Worm (Caenorhabditis elegans) whole organism, young adult: ENCODE data around the gene F20D6.10.

ENCODE experiments used
- B0035.1 ChIP-seq: sonication (generic microtip); optimal IDR thresholded peaks from 2 replicates; lab custom pipeline; 2016; ENCODE audit warnings: missing genetic modification characterization, mild to moderate bottlenecking, missing compliant biosample characterization, missing genotype, missing genetic modification reagents
- B0261.1 ChIP-seq: sonication (generic microtip); optimal IDR thresholded peaks from 2 replicates; lab custom pipeline; 2016; ENCODE audit warnings: mild to moderate bottlenecking, missing genetic modification characterization, moderate library complexity, missing compliant biosample characterization
- D2030.7 ChIP-seq: fragments of 200-800 bp; sonication (Bioruptor generic); IDR thresholded peaks from 2 replicates; pipeline ENCODE4 v1.3.6; 2022; ENCODE audit warnings: missing genetic modification reagents, missing genetic modification characterization, missing compliant biosample characterization
- F22D6.2 ChIP-seq: sonication (generic microtip); optimal IDR thresholded peaks from 2 replicates; lab custom pipeline; 2016; ENCODE audit warnings: mild to moderate bottlenecking, missing genetic modification characterization, missing compliant biosample characterization
- F23B12.7 ChIP-seq: sonication (generic microtip); optimal IDR thresholded peaks from 2 replicates; lab custom pipeline; 2017; ENCODE audit warnings: missing genetic modification characterization, mild to moderate bottlenecking, missing compliant biosample characterization, antibody characterized with exemption, moderate library complexity; ENCODE audit not compliant: insufficient read depth
- F37B4.10 ChIP-seq: fragments of 200-800 bp; sonication (Bioruptor generic); IDR thresholded peaks from 2 replicates; pipeline ENCODE4 v1.3.6; 2022; ENCODE audit warnings: missing genetic modification characterization, missing compliant biosample characterization
- F39B2.1 ChIP-seq: fragments of 200-800 bp; sonication (Bioruptor generic); IDR thresholded peaks from 2 replicates; pipeline ENCODE4 v1.3.6; 2022; ENCODE audit warnings: missing genetic modification reagents, missing genetic modification characterization, missing compliant biosample characterization
- F52B5.7 ChIP-seq: sonication (generic microtip); optimal IDR thresholded peaks from 2 replicates; lab custom pipeline; 2016; ENCODE audit warnings: mild to moderate bottlenecking, missing genetic modification characterization, missing compliant biosample characterization
- T26A5.8 ChIP-seq: sonication (generic microtip); optimal IDR thresholded peaks from 2 replicates; lab custom pipeline; 2016; ENCODE audit warnings: missing genetic modification characterization, missing compliant biosample characterization
- Y53F4B.3 ChIP-seq: fragments of 200-800 bp; sonication (Bioruptor generic); IDR thresholded peaks from 2 replicates; pipeline ENCODE4 v1.3.6; 2022; ENCODE audit warnings: missing genetic modification reagents, missing genetic modification characterization, missing compliant biosample characterization
- Y67H2A.10 ChIP-seq: fragments of 200-800 bp; sonication (Bioruptor generic); conservative IDR thresholded peaks from 2 replicates; pipeline ENCODE4 v1.3.6; 2022; ENCODE audit warnings: missing genetic modification reagents, missing genetic modification characterization, missing compliant biosample characterization
- ZK185.1 ChIP-seq: sonication (generic microtip); optimal IDR thresholded peaks from 2 replicates; lab custom pipeline; 2016; ENCODE audit warnings: mild to moderate bottlenecking, missing genetic modification characterization, missing compliant biosample characterization; ENCODE audit not compliant: poor library complexity, severe bottlenecking
- ama-1 ChIP-seq, 3 experiments: fragments of 150-350 bp in 1 of 3; sonication (generic microtip) in 2 of 3; optimal IDR thresholded peaks; 2 replicates each; lab custom pipeline; 2014 to 2018; ENCODE audit warnings: missing biosample characterization in 2 of 3, missing genetic modification characterization in 2 of 3, missing genetic modification reagents in 2 of 3
- athp-1 ChIP-seq: sonication (generic microtip); optimal IDR thresholded peaks from 2 replicates; lab custom pipeline; 2017; ENCODE audit warnings: mild to moderate bottlenecking, missing genetic modification characterization, missing compliant biosample characterization
- attf-3 ChIP-seq: fragments of 200-800 bp; sonication (Bioruptor generic); conservative IDR thresholded peaks from 2 replicates; pipeline ENCODE4 v1.3.6; 2022; ENCODE audit warnings: missing genetic modification reagents, missing genetic modification characterization, missing compliant biosample characterization
- bed-2 ChIP-seq: fragments of 200-800 bp; sonication (Bioruptor generic); IDR thresholded peaks from 2 replicates; pipeline ENCODE4 v1.3.6; 2022; ENCODE audit warnings: missing genetic modification reagents, missing genetic modification characterization, missing compliant biosample characterization
- ceh-79 ChIP-seq: sonication (generic microtip); optimal IDR thresholded peaks from 2 replicates; lab custom pipeline; 2017; ENCODE audit warnings: mild to moderate bottlenecking, missing genetic modification characterization, missing compliant biosample characterization
- chd-7 ChIP-seq: sonication (generic microtip); optimal IDR thresholded peaks from 2 replicates; lab custom pipeline; 2016; ENCODE audit warnings: mild to moderate bottlenecking, missing genetic modification characterization, moderate library complexity, missing compliant biosample characterization
- dpff-1 ChIP-seq: sonication (generic microtip); optimal IDR thresholded peaks from 2 replicates; lab custom pipeline; 2017; ENCODE audit warnings: mild to moderate bottlenecking, missing genetic modification characterization, missing compliant biosample characterization
- efl-1 ChIP-seq: fragments of 150-350 bp; optimal IDR thresholded peaks from 2 replicates; lab custom pipeline; 2014; ENCODE audit warnings: missing biosample characterization, missing genetic modification reagents, missing genetic modification characterization
- ekl-4 ChIP-seq: fragments of 200-800 bp; sonication (Bioruptor generic); IDR thresholded peaks from 2 replicates; pipeline ENCODE4 v1.3.6; 2022; ENCODE audit warnings: missing genetic modification reagents, missing genetic modification characterization, missing compliant biosample characterization
- him-1 ChIP-seq: sonication (generic microtip); optimal IDR thresholded peaks from 2 replicates; lab custom pipeline; 2016; ENCODE audit warnings: missing genotype, missing genetic modification reagents, missing genetic modification characterization, missing compliant biosample characterization
- hlh-12 ChIP-seq: sonication (generic microtip); optimal IDR thresholded peaks from 2 replicates; lab custom pipeline; 2016; ENCODE audit warnings: missing genetic modification characterization, missing compliant biosample characterization
- hlh-26 ChIP-seq: fragments of 200-800 bp; sonication (Bioruptor generic); conservative IDR thresholded peaks from 2 replicates; pipeline ENCODE4 v1.3.6; 2022; ENCODE audit warnings: missing genetic modification reagents, missing genetic modification characterization, missing compliant biosample characterization
- hrde-1 ChIP-seq: sonication (generic microtip); optimal IDR thresholded peaks from 2 replicates; lab custom pipeline; 2016; ENCODE audit warnings: missing genetic modification characterization, mild to moderate bottlenecking, missing compliant biosample characterization, moderate library complexity, missing genotype, missing genetic modification reagents, borderline replicate concordance
- hsf-1 ChIP-seq: fragments of 200-800 bp; sonication (Bioruptor generic); IDR thresholded peaks from 2 replicates; pipeline ENCODE4 v1.3.6; 2022; ENCODE audit warnings: missing genetic modification reagents, missing genetic modification characterization, missing compliant biosample characterization
- lin-40 ChIP-seq: sonication (generic microtip); optimal IDR thresholded peaks from 2 replicates; lab custom pipeline; 2016; ENCODE audit warnings: missing genetic modification characterization, mild to moderate bottlenecking, missing compliant biosample characterization, missing genotype, missing genetic modification reagents
- madf-8 ChIP-seq: fragments of 200-800 bp; sonication (Bioruptor generic); conservative IDR thresholded peaks from 2 replicates; pipeline ENCODE4 v1.3.6; 2022; ENCODE audit warnings: missing genetic modification reagents, missing genetic modification characterization, missing compliant biosample characterization
- mes-4 ChIP-seq: sonication (generic microtip); optimal IDR thresholded peaks from 2 replicates; lab custom pipeline; 2016; ENCODE audit warnings: missing genotype, missing genetic modification characterization, missing compliant biosample characterization
- nfya-1 ChIP-seq: sonication (generic microtip); optimal IDR thresholded peaks from 2 replicates; lab custom pipeline; 2017; ENCODE audit warnings: antibody characterized with exemption, missing compliant biosample characterization, missing genetic modification characterization, borderline replicate concordance; ENCODE audit not compliant: insufficient read depth
- nfya-2 ChIP-seq: fragments of 200-800 bp; sonication (Bioruptor generic); IDR thresholded peaks from 2 replicates; pipeline ENCODE4 v1.3.6; 2022; ENCODE audit warnings: missing genetic modification reagents, missing genetic modification characterization, missing compliant biosample characterization
- nhr-80 ChIP-seq: sonication (generic microtip); optimal IDR thresholded peaks from 2 replicates; lab custom pipeline; 2016; ENCODE audit warnings: missing genetic modification characterization, missing compliant biosample characterization
- nhr-90 ChIP-seq: sonication (generic microtip); optimal IDR thresholded peaks from 2 replicates; lab custom pipeline; 2016; ENCODE audit warnings: missing genotype, mild to moderate bottlenecking, missing genetic modification characterization, missing compliant biosample characterization
- rcor-1 ChIP-seq: fragments of 200-800 bp; sonication (Bioruptor generic); IDR thresholded peaks from 2 replicates; pipeline ENCODE4 v1.3.6; 2022; ENCODE audit warnings: missing genetic modification reagents, missing genetic modification characterization, missing compliant biosample characterization
- rec-8 ChIP-seq, 2 experiments: sonication (generic microtip); optimal IDR thresholded peaks; 2 replicates each; lab custom pipeline; 2016; ENCODE audit warnings: mild to moderate bottlenecking in 2 of 2, missing genetic modification characterization in 2 of 2, missing genetic modification reagents in 2 of 2, missing genotype in 2 of 2, missing biosample characterization in 1 of 2, missing compliant biosample characterization in 1 of 2, moderate library complexity in 1 of 2
- snpc-1.1 ChIP-seq: sonication (generic microtip); optimal IDR thresholded peaks from 2 replicates; lab custom pipeline; 2017; ENCODE audit warnings: missing genetic modification characterization, mild to moderate bottlenecking, missing compliant biosample characterization, antibody characterized with exemption, moderate library complexity, missing genotype, missing genetic modification reagents; ENCODE audit not compliant: insufficient read depth
- snpc-3.4 ChIP-seq: sonication (generic microtip); optimal IDR thresholded peaks from 2 replicates; lab custom pipeline; 2017; ENCODE audit warnings: missing genetic modification characterization, mild to moderate bottlenecking, missing compliant biosample characterization, antibody characterized with exemption, moderate library complexity, missing genotype, missing genetic modification reagents
- snpc-4 ChIP-seq, 5 experiments: fragments of 150-350 bp in 1 of 5; sonication (generic microtip) in 4 of 5; optimal IDR thresholded peaks; 2 replicates each; lab custom pipeline; 2014 to 2018; ENCODE audit warnings: missing genetic modification characterization in 5 of 5, missing biosample characterization in 3 of 5, antibody characterized with exemption in 2 of 5, mild to moderate bottlenecking in 2 of 5, missing compliant biosample characterization in 2 of 5, missing genotype in 2 of 5, moderate library complexity in 2 of 5, missing genetic modification reagents in 1 of 5
- tlf-1 ChIP-seq: fragments of 200-800 bp; sonication (Bioruptor generic); optimal IDR thresholded peaks from 2 replicates; lab custom pipeline; 2018; ENCODE audit warnings: mild to moderate bottlenecking, missing genetic modification characterization, missing compliant biosample characterization
- unc-62 ChIP-seq: fragments of 150-350 bp; optimal IDR thresholded peaks from 2 replicates; lab custom pipeline; 2014; ENCODE audit warnings: missing biosample characterization, missing genetic modification reagents, missing genetic modification characterization
- xnd-1 ChIP-seq: sonication (generic microtip); optimal IDR thresholded peaks from 2 replicates; lab custom pipeline; 2016; ENCODE audit warnings: missing genotype, missing genetic modification reagents, missing genetic modification characterization, missing compliant biosample characterization
- zim-3 ChIP-seq: sonication (generic microtip); optimal IDR thresholded peaks from 2 replicates; lab custom pipeline; 2017; ENCODE audit warnings: mild to moderate bottlenecking, missing genetic modification characterization, moderate library complexity, missing compliant biosample characterization
- ztf-18 ChIP-seq: sonication (generic microtip); optimal IDR thresholded peaks from 2 replicates; lab custom pipeline; 2016; ENCODE audit warnings: missing genotype, mild to moderate bottlenecking, missing genetic modification characterization, missing compliant biosample characterization
- ztf-25 ChIP-seq: fragments of 200-800 bp; sonication (Bioruptor generic); IDR thresholded peaks from 2 replicates; pipeline ENCODE4 v1.3.6; 2022; ENCODE audit warnings: missing genetic modification reagents, missing genetic modification characterization, missing compliant biosample characterization
- ztf-28 ChIP-seq: fragments of 200-800 bp; sonication (Bioruptor generic); IDR thresholded peaks from 2 replicates; pipeline ENCODE4 v1.3.6; 2022; ENCODE audit warnings: missing genetic modification reagents, missing genetic modification characterization, missing compliant biosample characterization

Gene F20D6.10

ce11 chrV:8223417-8223816 lies 27.7 kb upstream of the F20D6.10 start (continued):
- TF ChIP-seq nfya-1 (no peak), hrde-1 (peak; percentile 80), athp-1 (tag; lab: Kevin White, UChicago) (peak; percentile 43), mes-4 (tag; lab: Kevin White, UChicago) (no peak), ztf-25 (0 out of 2 replicates have a peak, but pooled peaks have one; percentile 63), him-1 (peak; percentile 36), nhr-90 (tag; lab: Kevin White, UChicago) (no peak), ZK185.1 (no peak), Y53F4B.3 (GFP tag; lab: Robert Waterston, UW) (no peak), tlf-1 (no peak), hsf-1 (GFP tag; lab: Robert Waterston, UW) (peak; percentile 72; the same call in 1 of the 2 replicates), snpc-1.1 (no peak), F39B2.1 (GFP tag; lab: Robert Waterston, UW) (no peak), bed-2 (no peak), ekl-4 (0 out of 2 replicates have a peak, but pooled peaks have one; percentile 33), zim-3 (tag; lab: Kevin White, UChicago) (no peak), F52B5.7 (tag; lab: Kevin White, UChicago) (no peak), ztf-28 (no peak), lin-40 (tag; lab: Kevin White, UChicago) (no peak), T26A5.8 (tag; lab: Kevin White, UChicago) (no peak), F37B4.10 (0 out of 2 replicates have a peak, but pooled peaks have one; percentile 19), nhr-80 (no peak), F23B12.7 (tag; lab: Kevin White, UChicago) (no peak), unc-62 (GFP tag; lab: Kevin White, UChicago) (no peak)

- peak; percentile 94 for TF ChIP-seq attf-3
- TF ChIP-seq snpc-4 (GFP tag; optimal IDR thresholded peaks at IDR 0.05; lab: Kevin White, UChicago) = peak; percentile 11
- peak in 1 of 4 experiments; percentile 30 for TF ChIP-seq snpc-4 (tag; optimal IDR thresholded peaks at IDR 0.05; lab: Kevin White, UChicago)
- peak; percentile 36 for TF ChIP-seq efl-1
- no peak for TF ChIP-seq xnd-1 (tag; lab: Kevin White, UChicago)
These were observed 25.4 kb upstream of the F20D6.10 start, which contains the start of the genes cogc-6 and air-1 for ce11 chrV:8221083-8221538. cogc-6 (minus strand) TSS chrV:8221316. air-1 (plus strand) TSS chrV:8221488.

ce11 chrV:8219550-8219949 lies 23.8 kb upstream of the F20D6.10 start:
- no peak for TF ChIP-seq hlh-12
- no peak for TF ChIP-seq dpff-1 (tag; lab: Kevin White, UChicago)
- no peak for TF ChIP-seq F23B12.7 (tag; lab: Kevin White, UChicago)
- TF ChIP-seq D2030.7 (GFP tag; lab: Robert Waterston, UW) = no peak
- TF ChIP-seq Y67H2A.10 (GFP tag; lab: Robert Waterston, UW) = no peak
- TF ChIP-seq madf-8 = no peak
- no peak for TF ChIP-seq ceh-79 (tag; lab: Kevin White, UChicago)
- no peak for TF ChIP-seq snpc-3.4 (tag; lab: Kevin White, UChicago)
- no peak for TF ChIP-seq F22D6.2
- TF ChIP-seq snpc-4 (GFP tag; optimal IDR thresholded peaks at IDR 0.05; lab: Kevin White, UChicago) = no peak
- no peak for TF ChIP-seq snpc-4 (tag; optimal IDR thresholded peaks at IDR 0.05; lab: Kevin White, UChicago)
- no peak for TF ChIP-seq ZK185.1
- TF ChIP-seq rcor-1 (GFP tag; lab: Robert Waterston, UW) = no peak
- no peak for TF ChIP-seq hlh-26 (GFP tag; lab: Robert Waterston, UW)
- TF ChIP-seq B0261.1 (tag; lab: Kevin White, UChicago) = no peak
- TF ChIP-seq chd-7 (tag; lab: Kevin White, UChicago) = no peak
- TF ChIP-seq rec-8 (tag; optimal IDR thresholded peaks at IDR 0.05; lab: Kevin White, UChicago) = no peak
- TF ChIP-seq ztf-18 (tag; lab: Kevin White, UChicago) = no peak
- TF ChIP-seq B0035.1 (tag; lab: Kevin White, UChicago) = no peak
- TF ChIP-seq ama-1 (optimal IDR thresholded peaks at IDR 0.05; lab: Kevin White, UChicago) = no peak
- TF ChIP-seq ama-1 (GFP tag; optimal IDR thresholded peaks at IDR 0.05; lab: Kevin White, UChicago) = no peak
- no peak for TF ChIP-seq nfya-2 (GFP tag; lab: Robert Waterston, UW)
